1 fruit fly cellular context compared by ENCODE assay signal in the genomic region with DNA sequence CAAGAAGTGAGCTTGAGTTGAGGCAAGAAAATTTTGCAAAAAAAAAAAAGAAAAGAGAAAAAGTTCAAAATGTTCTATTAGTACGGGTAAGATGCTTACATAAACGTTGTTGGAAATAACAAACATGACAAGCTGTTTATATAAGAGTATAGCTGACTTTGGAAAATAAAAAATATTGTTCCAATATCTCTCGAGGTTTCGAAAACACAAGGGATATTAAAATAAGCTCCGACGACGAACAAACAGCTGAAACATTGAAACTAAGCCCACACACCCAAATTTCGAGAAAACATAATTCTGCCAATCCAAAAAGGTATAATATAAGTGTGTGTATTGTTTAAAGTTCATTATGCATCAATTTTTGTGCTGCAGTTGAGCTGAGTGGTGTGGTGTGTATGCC.
TF ChIP-seq lines count a peak whose summit lies in the region.

No protein-coding gene starts in this region.

TF ChIP-seq in whole organism, prepupa, 60 proteins besides CTCF, POLR2A, EP300 and RAD21 (continued from another document):
- TF ChIP-seq esn (GFP tag; optimal IDR thresholded peaks at IDR 0.05; lab: Kevin White, UChicago), result peak; percentile 58
- no peak for TF ChIP-seq Blimp-1 (GFP tag; optimal IDR thresholded peaks at IDR 0.05; lab: Kevin White, UChicago)
- TF ChIP-seq fd59A (GFP tag; optimal IDR thresholded peaks at IDR 0.05; lab: Kevin White, UChicago), result no peak
- TF ChIP-seq Met (GFP tag; optimal IDR thresholded peaks at IDR 0.05; lab: Kevin White, UChicago), result peak; percentile 56
- TF ChIP-seq acj6 (GFP tag; optimal IDR thresholded peaks at IDR 0.05; lab: Kevin White, UChicago), result peak; percentile 48
- peak; percentile 20 for TF ChIP-seq Hr39 (GFP tag; optimal IDR thresholded peaks at IDR 0.05; lab: Kevin White, UChicago)
- TF ChIP-seq spab (GFP tag; optimal IDR thresholded peaks at IDR 0.05; lab: Kevin White, UChicago), result peak; percentile 6
- TF ChIP-seq CG3919 (GFP tag; optimal IDR thresholded peaks at IDR 0.05; lab: Kevin White, UChicago), result peak; percentile 16
- no peak for TF ChIP-seq CG6854 (GFP tag; optimal IDR thresholded peaks at IDR 0.05; lab: Kevin White, UChicago)
- TF ChIP-seq Eip78C (GFP tag; lab: Kevin White, UChicago), result peak; percentile 87
- TF ChIP-seq Smox (GFP tag; optimal IDR thresholded peaks at IDR 0.05; lab: Kevin White, UChicago), result peak; percentile 60
- TF ChIP-seq topi (GFP tag; optimal IDR thresholded peaks at IDR 0.05; lab: Kevin White, UChicago), result peak; percentile 58
- TF ChIP-seq CG11902 (GFP tag; optimal IDR thresholded peaks at IDR 0.05; lab: Kevin White, UChicago), result no peak
- peak; percentile 19 for TF ChIP-seq Hr4 (GFP tag; optimal IDR thresholded peaks at IDR 0.05; lab: Kevin White, UChicago)
- TF ChIP-seq vri (GFP tag; optimal IDR thresholded peaks at IDR 0.05; lab: Kevin White, UChicago), result peak; percentile 2
- TF ChIP-seq cyc (GFP tag; optimal IDR thresholded peaks at IDR 0.05; lab: Kevin White, UChicago), result peak; percentile 35
- TF ChIP-seq CG11762 (GFP tag; optimal IDR thresholded peaks at IDR 0.05; lab: Kevin White, UChicago; ENCODE audit: insufficient read depth), result no peak
- TF ChIP-seq CG6792 (GFP tag; optimal IDR thresholded peaks at IDR 0.05; lab: Kevin White, UChicago), result peak; percentile 59
- peak; percentile 32 for TF ChIP-seq net (GFP tag; optimal IDR thresholded peaks at IDR 0.05; lab: Kevin White, UChicago)
- peak; percentile 18 for TF ChIP-seq OdsH (GFP tag; optimal IDR thresholded peaks at IDR 0.05; lab: Kevin White, UChicago)
- peak; percentile 8 for TF ChIP-seq achi (GFP tag; optimal IDR thresholded peaks at IDR 0.05; lab: Kevin White, UChicago)
- peak; percentile 58 for TF ChIP-seq CG15336 (GFP tag; IDR thresholded peaks at IDR 0.05; lab: Robert Waterston, UW)
- TF ChIP-seq CG10669 (GFP tag; optimal IDR thresholded peaks at IDR 0.05; lab: Kevin White, UChicago), result peak; percentile 3
- TF ChIP-seq Hr38 (GFP tag; optimal IDR thresholded peaks at IDR 0.05; lab: Kevin White, UChicago), result no peak
- TF ChIP-seq dac (GFP tag; optimal IDR thresholded peaks at IDR 0.05; lab: Kevin White, UChicago), result no peak
- no peak for TF ChIP-seq CG1621 (tag; optimal IDR thresholded peaks at IDR 0.05; lab: Kevin White, UChicago)
- TF ChIP-seq svp (GFP tag; lab: Kevin White, UChicago), result peak; percentile 73
- no peak for TF ChIP-seq fd85E (GFP tag; optimal IDR thresholded peaks at IDR 0.05; lab: Kevin White, UChicago)
- no peak for TF ChIP-seq fkh (GFP tag; optimal IDR thresholded peaks at IDR 0.05; lab: Kevin White, UChicago)
- peak; percentile 33 for TF ChIP-seq Sox102F (GFP tag; optimal IDR thresholded peaks at IDR 0.05; lab: Kevin White, UChicago)
- peak; percentile 41 for TF ChIP-seq Sox14 (GFP tag; optimal IDR thresholded peaks at IDR 0.05; lab: Kevin White, UChicago)
- TF ChIP-seq CG8119 (GFP tag; IDR thresholded peaks at IDR 0.05; lab: Robert Waterston, UW), result peak; percentile 53; the same call in 2 of the 3 replicates
- peak; percentile 38 for TF ChIP-seq CG4318 (GFP tag; optimal IDR thresholded peaks at IDR 0.05; lab: Kevin White, UChicago)
